Worm (Caenorhabditis elegans): ENCODE data around the gene dop-1.

DNA sequence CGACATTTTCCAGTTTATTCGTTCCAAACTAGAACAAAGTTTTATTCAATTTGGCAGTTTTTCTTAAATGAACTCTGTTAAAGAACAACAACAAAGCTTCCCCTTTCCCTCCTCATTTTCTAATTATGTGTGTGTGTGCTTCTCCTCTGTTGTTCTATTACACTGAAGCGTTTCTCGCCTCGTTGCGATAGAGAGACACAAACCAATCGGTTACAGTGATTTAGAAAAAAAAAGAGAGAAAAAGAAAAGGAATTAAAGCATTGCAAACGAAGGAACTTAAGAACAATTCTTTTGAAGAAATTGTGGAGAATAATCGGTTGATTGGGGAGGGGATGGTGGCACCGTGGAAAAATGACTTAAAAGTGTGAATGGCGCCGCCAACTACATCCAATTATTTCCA is 18.9 kb upstream of the dop-1 start, which contains the start of gene cest-26:
- TF ChIP-seq nfyb-1 (GFP tag; IDR thresholded peaks at IDR 0.05): no peak
- no peak for TF ChIP-seq pha-4 (tag; optimal IDR thresholded peaks at IDR 0.05)
- TF ChIP-seq ekl-4 (GFP tag; IDR thresholded peaks at IDR 0.05): no peak
- TF ChIP-seq ceh-79 (tag; optimal IDR thresholded peaks at IDR 0.05): no peak
- TF ChIP-seq lin-26 (GFP tag; IDR thresholded peaks at IDR 0.05): no peak
- TF ChIP-seq ama-1 (optimal IDR thresholded peaks at IDR 0.05): no peak
- TF ChIP-seq ama-1 (GFP tag; optimal IDR thresholded peaks at IDR 0.05): no peak
- no peak for TF ChIP-seq madf-8 (GFP tag; conservative IDR thresholded peaks at IDR 0.05)
- no peak for TF ChIP-seq ztf-25 (GFP tag; IDR thresholded peaks at IDR 0.05)
- TF ChIP-seq egl-18 (GFP tag; IDR thresholded peaks at IDR 0.05): no peak
- no peak for TF ChIP-seq pbrm-1 (GFP tag; IDR thresholded peaks at IDR 0.05)
- TF ChIP-seq dpl-1 (GFP tag; optimal IDR thresholded peaks at IDR 0.05): no peak
- TF ChIP-seq lin-40 (tag; optimal IDR thresholded peaks at IDR 0.05): no peak
- no peak for TF ChIP-seq mes-4 (tag; optimal IDR thresholded peaks at IDR 0.05)

All from whole organism, young adult.